Worm (Caenorhabditis elegans): ENCODE data around the gene repo-1.

- TF ChIP-seq elt-1 (tag; optimal IDR thresholded peaks at IDR 0.05): no peak
- no peak for TF ChIP-seq aly-2 (tag; optimal IDR thresholded peaks at IDR 0.05)
- TF ChIP-seq nhr-23 (tag; optimal IDR thresholded peaks at IDR 0.05): no peak
Observed at ce11 chrIV:12084178-12084577, at the start of gene repo-1.
